Worm (Caenorhabditis elegans): ENCODE measurements around the gene pfd-5.

DNA sequence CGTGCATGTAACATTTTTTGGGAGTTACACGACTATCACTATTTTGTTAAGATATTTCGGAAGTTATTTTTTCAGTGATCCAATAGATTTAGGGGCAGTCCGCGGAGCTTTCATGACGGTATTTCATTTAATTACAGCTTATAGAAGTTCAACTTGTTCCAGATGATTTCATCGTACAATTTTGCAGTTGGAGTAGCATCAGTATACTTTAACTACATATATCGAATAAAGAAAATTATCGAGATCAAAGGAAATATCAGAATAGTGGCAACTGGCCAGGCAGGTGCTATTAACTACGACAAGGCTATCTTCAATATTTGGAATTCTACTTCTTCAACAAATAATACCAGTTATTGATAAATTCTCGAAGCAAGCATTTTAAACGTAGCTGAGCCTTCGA is 20.2 kb downstream of the pfd-5 start:
- no peak for TF ChIP-seq fos-1 (tag; optimal IDR thresholded peaks at IDR 0.05)
- no peak for TF ChIP-seq mdl-1 (tag; optimal IDR thresholded peaks at IDR 0.05)
- no peak for TF ChIP-seq elt-1 (tag; optimal IDR thresholded peaks at IDR 0.05)
- TF ChIP-seq sea-2 (GFP tag; optimal IDR thresholded peaks at IDR 0.05), result no peak
- no peak for TF ChIP-seq pha-4 (tag; optimal IDR thresholded peaks at IDR 0.05)
- no peak for TF ChIP-seq snpc-4 (tag; optimal IDR thresholded peaks at IDR 0.05)
- no peak for TF ChIP-seq R02D3.7 (tag; optimal IDR thresholded peaks at IDR 0.05)
- no peak for TF ChIP-seq unc-62 (GFP tag; optimal IDR thresholded peaks at IDR 0.05)

Measured in whole organism, L3 larva.